Fruit fly (Drosophila melanogaster): ENCODE results near the gene Yp1.

dm6 chrX:10052549-10052948 lies 1.1 kb upstream of the Yp1 start, which contains the start of gene Yp2:
- no peak for TF ChIP-seq ttk (optimal IDR thresholded peaks at IDR 0.05)
- TF ChIP-seq psq (optimal IDR thresholded peaks at IDR 0.05) = no peak
